Worm (Caenorhabditis elegans): Measurements from ENCODE around the gene irld-6.
A peak's percentile ranks its signal among the peaks of the same experiment; 100 is the strongest.

Gene irld-6

ce11 chrV:10719833-10720170, 36.8 kb downstream of the irld-6 start (continued):
- TF ChIP-seq zag-1 (tag; optimal IDR thresholded peaks at IDR 0.05) (no peak), unc-62 (GFP tag; optimal IDR thresholded peaks at IDR 0.05) (peak; percentile 8), skn-1 (tag; optimal IDR thresholded peaks at IDR 0.05) (peak; percentile 59), egl-5 (tag; optimal IDR thresholded peaks at IDR 0.05) (peak; percentile 58), mdl-1 (tag; optimal IDR thresholded peaks at IDR 0.05) (peak; percentile 53), hmg-11 (tag; optimal IDR thresholded peaks at IDR 0.05) (no peak), ceh-82 (tag; optimal IDR thresholded peaks at IDR 0.05) (no peak), tbx-2 (tag; optimal IDR thresholded peaks at IDR 0.05) (no peak)

- TF ChIP-seq nfya-1 (tag; optimal IDR thresholded peaks at IDR 0.05; ENCODE audit: insufficient read depth): peak; percentile 4
- no peak for TF ChIP-seq ceh-82 (tag; optimal IDR thresholded peaks at IDR 0.05)
- no peak for TF ChIP-seq nhr-77 (tag; optimal IDR thresholded peaks at IDR 0.05)
- TF ChIP-seq nhr-11 (tag; optimal IDR thresholded peaks at IDR 0.05): peak; percentile 62
- peak; percentile 34 for TF ChIP-seq pqm-1 (tag; optimal IDR thresholded peaks at IDR 0.05)
- no peak for TF ChIP-seq hmg-11 (tag; optimal IDR thresholded peaks at IDR 0.05)
Observed at ce11 chrV:10719019-10719832, 37.4 kb downstream of the irld-6 start.

- TF ChIP-seq ZK546.5 (tag; optimal IDR thresholded peaks at IDR 0.05) (no peak), nhr-67 (tag; optimal IDR thresholded peaks at IDR 0.05) (no peak), nhr-43 (tag; optimal IDR thresholded peaks at IDR 0.05; ENCODE audit: poor library complexity, severe bottlenecking) (no peak), nhr-77 (tag; optimal IDR thresholded peaks at IDR 0.05) (no peak), mml-1 (tag; optimal IDR thresholded peaks at IDR 0.05) (no peak), unc-62 (GFP tag; optimal IDR thresholded peaks at IDR 0.05) (no peak), ama-1 (optimal IDR thresholded peaks at IDR 0.05) (no peak), ceh-82 (tag; optimal IDR thresholded peaks at IDR 0.05) (no peak), nhr-76 (tag; optimal IDR thresholded peaks at IDR 0.05) (no peak), eor-1 (tag; optimal IDR thresholded peaks at IDR 0.05) (no peak), elt-2 (tag; optimal IDR thresholded peaks at IDR 0.05) (no peak), elt-3 (tag; optimal IDR thresholded peaks at IDR 0.05) (no peak), nhr-23 (tag; optimal IDR thresholded peaks at IDR 0.05) (no peak), lin-39 (tag; optimal IDR thresholded peaks at IDR 0.05) (no peak)
Observed at ce11 chrV:10718037-10718436, 38.6 kb downstream of the irld-6 start.

- TF ChIP-seq nhr-43 (tag; optimal IDR thresholded peaks at IDR 0.05; ENCODE audit: poor library complexity, severe bottlenecking): peak; percentile 96
- TF ChIP-seq eor-1 (tag; optimal IDR thresholded peaks at IDR 0.05): no peak
- TF ChIP-seq nhr-23 (tag; optimal IDR thresholded peaks at IDR 0.05): peak; percentile 95
- TF ChIP-seq nhr-28 (tag; optimal IDR thresholded peaks at IDR 0.05): no peak
- TF ChIP-seq nhr-76 (tag; optimal IDR thresholded peaks at IDR 0.05): no peak
- no peak for TF ChIP-seq elt-1 (tag; optimal IDR thresholded peaks at IDR 0.05)
- peak; percentile 81 for TF ChIP-seq nhr-25 (tag; optimal IDR thresholded peaks at IDR 0.05)
- TF ChIP-seq jun-1 (tag; optimal IDR thresholded peaks at IDR 0.05): peak; percentile 57
- TF ChIP-seq mdl-1 (tag; optimal IDR thresholded peaks at IDR 0.05): peak; percentile 63
- peak; percentile 44 for TF ChIP-seq egl-27 (tag; optimal IDR thresholded peaks at IDR 0.05)
- TF ChIP-seq elt-3 (tag; optimal IDR thresholded peaks at IDR 0.05): peak in 1 of 3 experiments; percentile 70
- TF ChIP-seq ceh-28 (tag; optimal IDR thresholded peaks at IDR 0.05): no peak
- TF ChIP-seq nhr-237 (tag; optimal IDR thresholded peaks at IDR 0.05): no peak
- no peak for TF ChIP-seq aly-2 (tag; optimal IDR thresholded peaks at IDR 0.05)
- no peak for TF ChIP-seq ceh-16 (tag; optimal IDR thresholded peaks at IDR 0.05)
- no peak for TF ChIP-seq lin-15B (tag; optimal IDR thresholded peaks at IDR 0.05)
- TF ChIP-seq lin-39 (tag; optimal IDR thresholded peaks at IDR 0.05): peak; percentile 78
- TF ChIP-seq tbx-2 (tag; optimal IDR thresholded peaks at IDR 0.05): peak; percentile 34
- no peak for TF ChIP-seq nhr-67 (tag; optimal IDR thresholded peaks at IDR 0.05)
- no peak for TF ChIP-seq elt-2 (tag; optimal IDR thresholded peaks at IDR 0.05)
- TF ChIP-seq ZK546.5 (tag; optimal IDR thresholded peaks at IDR 0.05): no peak
- no peak for TF ChIP-seq fos-1 (tag; optimal IDR thresholded peaks at IDR 0.05)
- TF ChIP-seq R02D3.7 (tag; optimal IDR thresholded peaks at IDR 0.05): no peak
- peak; percentile 5 for TF ChIP-seq skn-1 (tag; optimal IDR thresholded peaks at IDR 0.05)
- no peak for TF ChIP-seq lsy-12 (tag; optimal IDR thresholded peaks at IDR 0.05)
- TF ChIP-seq ztf-4 (tag; optimal IDR thresholded peaks at IDR 0.05): peak; percentile 28
- no peak for TF ChIP-seq egl-5 (tag; optimal IDR thresholded peaks at IDR 0.05)
- no peak for TF ChIP-seq pha-4 (tag; optimal IDR thresholded peaks at IDR 0.05)
- TF ChIP-seq fkh-10 (GFP tag; optimal IDR thresholded peaks at IDR 0.05): no peak
- no peak for TF ChIP-seq nhr-12 (tag; optimal IDR thresholded peaks at IDR 0.05)
- no peak for TF ChIP-seq nhr-77 (tag; optimal IDR thresholded peaks at IDR 0.05)
- TF ChIP-seq pqm-1 (tag; optimal IDR thresholded peaks at IDR 0.05): no peak
- TF ChIP-seq daf-12 (tag; optimal IDR thresholded peaks at IDR 0.05): no peak
- no peak for TF ChIP-seq ama-1 (optimal IDR thresholded peaks at IDR 0.05)
- TF ChIP-seq ceh-82 (tag; optimal IDR thresholded peaks at IDR 0.05): no peak
- no peak for TF ChIP-seq snpc-4 (tag; optimal IDR thresholded peaks at IDR 0.05)
Observed at ce11 chrV:10716865-10717713, 39.5 kb downstream of the irld-6 start.

Measured in whole organism, L3 larva.